Fruit fly (Drosophila melanogaster) whole organism, embryonic: Measurements from ENCODE around the gene pps.

Source experiments
- Ada2b ChIP-seq: fragments of 200-800 bp; sonication (Bioruptor generic); IDR thresholded peaks from 2 replicates; pipeline ENCODE4 v1.3.6; 2022; ENCODE audit warnings: missing biosample characterization, missing genetic modification characterization
- Aef1 ChIP-seq: fragments of 200-800 bp; sonication (Bioruptor generic); IDR thresholded peaks from 3 replicates; pipeline ENCODE4 v1.3.6; 2022; ENCODE audit warnings: missing biosample characterization, missing genetic modification characterization
- Bdp1 ChIP-seq: fragments of 200-800 bp; sonication (Bioruptor generic); optimal IDR thresholded peaks from 3 replicates; lab custom pipeline; 2016; ENCODE audit warnings: missing biosample characterization, missing genetic modification characterization
- CG1233 ChIP-seq: fragments of 200-800 bp; sonication (Bioruptor generic); optimal IDR thresholded peaks from 4 replicates; lab custom pipeline; 2018; ENCODE audit warnings: missing biosample characterization, mild to moderate bottlenecking, missing genetic modification characterization
- CG13424 ChIP-seq: fragments of 200-800 bp; sonication (Bioruptor generic); optimal IDR thresholded peaks from 2 replicates; lab custom pipeline; 2019; ENCODE audit warnings: missing biosample characterization, mild to moderate bottlenecking, missing genetic modification characterization, moderate library complexity
- CG14860 ChIP-seq: fragments of 200-800 bp; sonication (Bioruptor generic); IDR thresholded peaks from 3 replicates; pipeline ENCODE4 v1.3.6; 2022; ENCODE audit warnings: missing biosample characterization, missing genetic modification characterization; ENCODE audit not compliant: partially characterized antibody
- CG15011 ChIP-seq: fragments of 200-800 bp; sonication (Bioruptor generic); optimal IDR thresholded peaks from 3 replicates; lab custom pipeline; 2018; ENCODE audit warnings: missing biosample characterization, mild to moderate bottlenecking, missing genetic modification characterization
- CG15601 ChIP-seq: fragments of 200-800 bp; sonication (Bioruptor generic); optimal IDR thresholded peaks from 3 replicates; lab custom pipeline; 2019; ENCODE audit warnings: missing biosample characterization, mild to moderate bottlenecking, missing genetic modification characterization, moderate library complexity
- CG17568 ChIP-seq: fragments of 200-800 bp; sonication (Bioruptor generic); optimal IDR thresholded peaks from 2 replicates; lab custom pipeline; 2018; ENCODE audit warnings: missing biosample characterization, mild to moderate bottlenecking, missing genetic modification characterization, moderate library complexity
- CG2875 ChIP-seq: fragments of 200-800 bp; sonication (Bioruptor generic); optimal IDR thresholded peaks from 2 replicates; lab custom pipeline; 2017; ENCODE audit warnings: missing biosample characterization, mild to moderate bottlenecking, missing genetic modification characterization, missing genetic modification reagents
- CG30020 ChIP-seq: fragments of 200-800 bp; optimal IDR thresholded peaks from 2 replicates; lab custom pipeline; 2019; ENCODE audit warnings: missing biosample characterization, mild to moderate bottlenecking, missing genetic modification characterization, moderate library complexity
- CG3407 ChIP-seq: fragments of 200-800 bp; sonication (Bioruptor generic); optimal IDR thresholded peaks from 2 replicates; lab custom pipeline; 2018; ENCODE audit warnings: missing biosample characterization, mild to moderate bottlenecking, missing genetic modification characterization
- CG3995 ChIP-seq: fragments of 200-800 bp; sonication (Bioruptor generic); optimal IDR thresholded peaks from 3 replicates; lab custom pipeline; 2016; ENCODE audit warnings: missing biosample characterization, missing genetic modification characterization
- CG42726 ChIP-seq: fragments of 200-800 bp; sonication (Bioruptor generic); IDR thresholded peaks from 2 replicates; pipeline ENCODE4 v1.3.6; 2022; ENCODE audit warnings: missing biosample characterization, missing genetic modification characterization; ENCODE audit not compliant: partially characterized antibody
- CG6654 ChIP-seq: fragments of 200-800 bp; sonication (Bioruptor generic); optimal IDR thresholded peaks from 2 replicates; lab custom pipeline; 2017; ENCODE audit warnings: missing biosample characterization, mild to moderate bottlenecking, missing genetic modification characterization
- CG8359 ChIP-seq: fragments of 200-800 bp; sonication (Bioruptor generic); optimal IDR thresholded peaks from 2 replicates; lab custom pipeline; 2017; ENCODE audit warnings: missing biosample characterization, mild to moderate bottlenecking, missing genetic modification characterization, borderline replicate concordance
- Camta ChIP-seq: fragments of 200-800 bp; sonication (Bioruptor generic); optimal IDR thresholded peaks from 2 replicates; lab custom pipeline; 2016; ENCODE audit warnings: missing biosample characterization, missing genetic modification characterization
- Elba2 ChIP-seq: fragments of 200-800 bp; sonication (Bioruptor generic); optimal IDR thresholded peaks from 3 replicates; lab custom pipeline; 2016; ENCODE audit warnings: missing biosample characterization, missing genetic modification characterization
- HLH3B ChIP-seq: fragments of 200-800 bp; sonication (Bioruptor generic); IDR thresholded peaks from 2 replicates; pipeline ENCODE4 v1.3.6; 2022; ENCODE audit warnings: missing biosample characterization, missing genetic modification characterization
- HmgD ChIP-seq: fragments of 200-800 bp; sonication (Bioruptor generic); optimal IDR thresholded peaks from 3 replicates; lab custom pipeline; 2016; ENCODE audit warnings: missing biosample characterization, missing genetic modification characterization
- Lhr ChIP-seq: fragments of 200-800 bp; sonication (Bioruptor generic); optimal IDR thresholded peaks from 3 replicates; lab custom pipeline; 2017; ENCODE audit warnings: mild to moderate bottlenecking, missing biosample characterization, missing genetic modification reagents, missing genetic modification characterization
- Med ChIP-seq: fragments of 200-800 bp; sonication (Bioruptor generic); peaks from one replicate; lab custom pipeline; 2016; ENCODE audit warnings: missing biosample characterization, missing genetic modification characterization, mild to moderate bottlenecking, inconsistent platforms, moderate library complexity
- Meics ChIP-seq: fragments of 200-800 bp; sonication (Bioruptor generic); optimal IDR thresholded peaks from 2 replicates; lab custom pipeline; 2017; ENCODE audit warnings: missing biosample characterization, mild to moderate bottlenecking, missing genetic modification characterization
- Myb ChIP-seq: fragments of 200-800 bp; sonication (Bioruptor generic); optimal IDR thresholded peaks from 2 replicates; lab custom pipeline; 2016; ENCODE audit warnings: missing biosample characterization, missing genetic modification characterization
- Pdp1 ChIP-seq, 2 experiments: fragments of 200-800 bp; sonication (Bioruptor generic); optimal IDR thresholded peaks; 3 replicates each; lab custom pipeline; 2016; ENCODE audit warnings: missing biosample characterization in 2 of 2, missing genetic modification characterization in 2 of 2, mild to moderate bottlenecking in 1 of 2, moderate library complexity in 1 of 2
- Ptx1 ChIP-seq: fragments of 200-800 bp; sonication (Bioruptor generic); IDR thresholded peaks from 2 replicates; pipeline ENCODE4 v1.3.6; 2022; ENCODE audit warnings: missing biosample characterization, missing genetic modification characterization
- Sox100B ChIP-seq: fragments of 200-800 bp; sonication (Bioruptor generic); optimal IDR thresholded peaks from 3 replicates; lab custom pipeline; 2018; ENCODE audit warnings: missing biosample characterization, mild to moderate bottlenecking, missing genetic modification characterization
- Sox102F ChIP-seq: fragments of 200-800 bp; sonication (Bioruptor generic); optimal IDR thresholded peaks from 2 replicates; lab custom pipeline; 2018; ENCODE audit warnings: missing biosample characterization, mild to moderate bottlenecking, missing genetic modification characterization, moderate library complexity
- ase ChIP-seq: fragments of 200-800 bp; sonication (Bioruptor generic); IDR thresholded peaks from 3 replicates; pipeline ENCODE4 v1.3.6; 2022; ENCODE audit warnings: missing biosample characterization, missing genetic modification characterization
- bcd ChIP-seq: fragments of 200-800 bp; sonication (Bioruptor generic); optimal IDR thresholded peaks from 2 replicates; lab custom pipeline; 2017; ENCODE audit warnings: missing biosample characterization, mild to moderate bottlenecking, missing genetic modification characterization
- chm ChIP-seq: fragments of 200-800 bp; sonication (Bioruptor generic); IDR thresholded peaks from 2 replicates; pipeline ENCODE4 v1.3.6; 2022; ENCODE audit warnings: missing biosample characterization, missing genetic modification characterization
- chn ChIP-seq: fragments of 200-800 bp; sonication (Bioruptor generic); optimal IDR thresholded peaks from 2 replicates; lab custom pipeline; 2016; ENCODE audit warnings: missing biosample characterization, missing genetic modification characterization
- crol ChIP-seq: fragments of 200-800 bp; sonication (Bioruptor generic); IDR thresholded peaks from 2 replicates; pipeline ENCODE4 v1.3.6; 2022; ENCODE audit warnings: missing biosample characterization, missing genetic modification characterization
- dpn ChIP-seq, 2 experiments: fragments of 200-800 bp; sonication (Bioruptor generic); optimal IDR thresholded peaks; 3 replicates each; lab custom pipeline; 2016; ENCODE audit warnings: missing biosample characterization in 2 of 2, missing genetic modification characterization in 2 of 2
- en ChIP-seq: fragments of 200-800 bp; sonication (Bioruptor generic); optimal IDR thresholded peaks from 2 replicates; lab custom pipeline; 2016; ENCODE audit warnings: missing biosample characterization, missing genetic modification characterization
- gro ChIP-seq: fragments of 200-800 bp; sonication (Bioruptor generic); optimal IDR thresholded peaks from 2 replicates; lab custom pipeline; 2016; ENCODE audit warnings: missing biosample characterization, missing genetic modification characterization
- lola ChIP-seq, 3 experiments: fragments of >200 bp in 2 of 3; fragments of 200-800 bp in 1 of 3; sonication (Bioruptor generic) in 1 of 3; optimal IDR thresholded peaks; 2 replicates each; lab custom pipeline; 2017 to 2019; ENCODE audit warnings: missing biosample characterization in 3 of 3, missing genetic modification characterization in 3 of 3, mild to moderate bottlenecking in 1 of 3, moderate library complexity in 1 of 3
- oc ChIP-seq: fragments of 200-800 bp; sonication (Bioruptor generic); optimal IDR thresholded peaks from 2 replicates; lab custom pipeline; 2018; ENCODE audit warnings: missing biosample characterization, mild to moderate bottlenecking, missing genetic modification characterization, moderate library complexity
- otp ChIP-seq: fragments of 200-800 bp; sonication (Bioruptor generic); IDR thresholded peaks from 3 replicates; pipeline ENCODE4, ENCODE4 v1.3.6; 2022; ENCODE audit warnings: missing biosample characterization, missing genetic modification characterization
- pb ChIP-seq: fragments of 200-800 bp; sonication (Bioruptor generic); optimal IDR thresholded peaks from 3 replicates; lab custom pipeline; 2016; ENCODE audit warnings: missing biosample characterization, missing genetic modification characterization
- pfk ChIP-seq: fragments of 200-800 bp; sonication (Bioruptor generic); optimal IDR thresholded peaks from 2 replicates; lab custom pipeline; 2018; ENCODE audit warnings: missing biosample characterization, mild to moderate bottlenecking, missing genetic modification characterization, moderate library complexity
- prd ChIP-seq, 3 experiments: fragments of >200 bp in 2 of 3; fragments of 200-800 bp in 1 of 3; sonication (Bioruptor generic) in 1 of 3; optimal IDR thresholded peaks in 2 of 3; IDR thresholded peaks in 1 of 3; 2 replicates in 2 of 3; 3 replicates in 1 of 3; pipeline versions ENCODE4 v1.3.6 to Lab custom; 2017 to 2022; ENCODE audit warnings: missing biosample characterization in 1 of 3, missing genetic modification characterization in 1 of 3
- schlank ChIP-seq: fragments of 200-800 bp; sonication (Bioruptor generic); optimal IDR thresholded peaks from 2 replicates; lab custom pipeline; 2018; ENCODE audit warnings: missing biosample characterization, mild to moderate bottlenecking, missing genetic modification characterization
- sd ChIP-seq: fragments of 200-800 bp; sonication (Bioruptor generic); optimal IDR thresholded peaks from 3 replicates; lab custom pipeline; 2018; ENCODE audit warnings: missing biosample characterization, mild to moderate bottlenecking, missing genetic modification characterization, moderate library complexity
- shn ChIP-seq: fragments of 200-800 bp; sonication (Bioruptor generic); optimal IDR thresholded peaks from 3 replicates; lab custom pipeline; 2016; ENCODE audit warnings: missing biosample characterization, missing genetic modification characterization
- tap ChIP-seq: fragments of 200-800 bp; optimal IDR thresholded peaks from 3 replicates; lab custom pipeline; 2019; ENCODE audit warnings: missing biosample characterization, mild to moderate bottlenecking, missing genetic modification characterization, moderate library complexity
- tgo ChIP-seq: fragments of 200-800 bp; sonication (Bioruptor generic); IDR thresholded peaks from 3 replicates; pipeline ENCODE4 v1.3.6; 2022; ENCODE audit warnings: missing biosample characterization, missing genetic modification characterization
- trh ChIP-seq: fragments of 200-800 bp; sonication (Bioruptor generic); optimal IDR thresholded peaks from 2 replicates; lab custom pipeline; 2016; ENCODE audit warnings: missing biosample characterization, missing genetic modification characterization
- unc-4 ChIP-seq: fragments of 200-800 bp; sonication (Bioruptor generic); IDR thresholded peaks from 2 replicates; pipeline ENCODE4 v1.3.6; 2022; ENCODE audit warnings: missing biosample characterization, missing genetic modification characterization; ENCODE audit not compliant: partially characterized antibody

pps gene

dm6 chr3R:12422379-12422975 lies 8.8 kb downstream of the pps start, which contains the start of the genes Scgbeta and CG17202 (continued):
- TF ChIP-seq CG30020 (tag; lab: Kevin White, UChicago) (no peak), Ada2b (0 out of 2 replicates have a peak, but pooled peaks have one; percentile 5), chn (no peak), trh (GFP tag; lab: Kevin White, UChicago) (no peak), tgo (GFP tag; lab: Robert Waterston, UW) (no peak), sd (tag; lab: Kevin White, UChicago) (no peak), bcd (no peak), HmgD (no peak), CG14860 (GFP tag; lab: Robert Waterston, UW) (no peak), Elba2 (GFP tag; lab: Kevin White, UChicago) (no peak), oc (tag; lab: Kevin White, UChicago) (no peak), Sox100B (no peak), pb (GFP tag; lab: Kevin White, UChicago) (no peak), Aef1 (GFP tag; lab: Robert Waterston, UW) (no peak), Camta (no peak), Sox102F (GFP tag; lab: Kevin White, UChicago) (no peak), CG8359 (no peak), CG3407 (GFP tag; lab: Kevin White, UChicago) (no peak), otp (GFP tag; lab: Robert Waterston, UW) (peak; percentile 37; the same call in 1 of the 3 replicates), shn (no peak), Meics (GFP tag; lab: Kevin White, UChicago) (no peak), lola (GFP tag; optimal IDR thresholded peaks at IDR 0.05; lab: Kevin White, UChicago) (no peak), CG13424 (tag; lab: Kevin White, UChicago) (peak; percentile 41), Lhr (peak; percentile 76), CG2875 (GFP tag; lab: Kevin White, UChicago) (no peak), chm (GFP tag; lab: Robert Waterston, UW) (no peak), Pdp1 (GFP tag; optimal IDR thresholded peaks at IDR 0.05; lab: Kevin White, UChicago) (no peak), pfk (GFP tag; lab: Kevin White, UChicago) (no peak), ase (GFP tag; lab: Robert Waterston, UW) (0 out of 3 replicates have a peak, but pooled peaks have one; percentile 5), en (no peak), dpn (GFP tag; optimal IDR thresholded peaks at IDR 0.05; lab: Kevin White, UChicago) (peak in 1 of 2 experiments; percentile 17), CG15601 (tag; lab: Kevin White, UChicago) (no peak), CG1233 (GFP tag; lab: Kevin White, UChicago) (no peak), CG3995 (GFP tag; lab: Kevin White, UChicago) (no peak), Myb (GFP tag; lab: Kevin White, UChicago) (peak; percentile 85), schlank (tag; lab: Kevin White, UChicago) (no peak), CG17568 (GFP tag; lab: Kevin White, UChicago) (no peak), CG15011 (no peak), Bdp1 (GFP tag; lab: Kevin White, UChicago) (no peak), Med (GFP tag; lab: Kevin White, UChicago) (peak; percentile 69), HLH3B (GFP tag; lab: Robert Waterston, UW) (no peak), CG6654 (GFP tag; lab: Kevin White, UChicago) (no peak), Ptx1 (GFP tag; lab: Robert Waterston, UW) (no peak), CG42726 (GFP tag; lab: Robert Waterston, UW) (no peak), tap (tag; lab: Kevin White, UChicago) (no peak), prd (optimal IDR thresholded peaks at IDR 0.05; lab: Kevin White, UChicago) (no peak), prd (GFP tag; IDR thresholded peaks at IDR 0.05; lab: Robert Waterston, UW) (no peak), gro (peak; percentile 42), unc-4 (GFP tag; lab: Robert Waterston, UW) (no peak), crol (GFP tag; lab: Robert Waterston, UW) (no peak)
